Worm (Caenorhabditis elegans) whole organism, L1 larva: Measurements from ENCODE around the gene twk-46.
"Not testable (repeated sequence)": the region's sequence is repeated elsewhere in the genome, so short reads cannot be mapped to it uniquely, and the experiment has no call there.

Experiments used
- ceh-82 ChIP-seq, 3 experiments: fragments of 150-350 bp in 1 of 3; sonication (generic microtip) in 2 of 3; optimal IDR thresholded peaks; 2 replicates each; lab custom pipeline; 2014 to 2017; ENCODE audit warnings: missing biosample characterization in 3 of 3, missing genetic modification characterization in 3 of 3
- dpl-1 ChIP-seq, 3 experiments: fragments of 150-350 bp in 2 of 3; sonication (generic microtip) in 1 of 3; optimal IDR thresholded peaks; 2 replicates each; lab custom pipeline; 2014 to 2017; ENCODE audit warnings: missing biosample characterization in 3 of 3, missing genetic modification characterization in 3 of 3, missing genetic modification reagents in 3 of 3
- ets-5 ChIP-seq: fragments of 200-800 bp; sonication (Bioruptor generic); IDR thresholded peaks from 2 replicates; pipeline ENCODE4 v1.3.6; 2022; ENCODE audit warnings: missing genetic modification characterization, missing compliant biosample characterization
- lin-39 ChIP-seq: fragments of 150-350 bp; optimal IDR thresholded peaks from 2 replicates; lab custom pipeline; 2014; ENCODE audit warnings: missing biosample characterization, missing genetic modification reagents, missing genetic modification characterization
- lsy-2 ChIP-seq, 2 experiments: fragments of 150-350 bp; optimal IDR thresholded peaks; 2 replicates each; lab custom pipeline; 2014; ENCODE audit warnings: missing biosample characterization in 2 of 2, missing genetic modification characterization in 2 of 2
- mep-1 ChIP-seq: fragments of 150-350 bp; optimal IDR thresholded peaks from 2 replicates; lab custom pipeline; 2014; ENCODE audit warnings: missing biosample characterization, missing genetic modification characterization
- skn-1 ChIP-seq: fragments of 150-350 bp; optimal IDR thresholded peaks from 2 replicates; lab custom pipeline; 2014; ENCODE audit warnings: missing biosample characterization, missing genetic modification characterization

DNA sequence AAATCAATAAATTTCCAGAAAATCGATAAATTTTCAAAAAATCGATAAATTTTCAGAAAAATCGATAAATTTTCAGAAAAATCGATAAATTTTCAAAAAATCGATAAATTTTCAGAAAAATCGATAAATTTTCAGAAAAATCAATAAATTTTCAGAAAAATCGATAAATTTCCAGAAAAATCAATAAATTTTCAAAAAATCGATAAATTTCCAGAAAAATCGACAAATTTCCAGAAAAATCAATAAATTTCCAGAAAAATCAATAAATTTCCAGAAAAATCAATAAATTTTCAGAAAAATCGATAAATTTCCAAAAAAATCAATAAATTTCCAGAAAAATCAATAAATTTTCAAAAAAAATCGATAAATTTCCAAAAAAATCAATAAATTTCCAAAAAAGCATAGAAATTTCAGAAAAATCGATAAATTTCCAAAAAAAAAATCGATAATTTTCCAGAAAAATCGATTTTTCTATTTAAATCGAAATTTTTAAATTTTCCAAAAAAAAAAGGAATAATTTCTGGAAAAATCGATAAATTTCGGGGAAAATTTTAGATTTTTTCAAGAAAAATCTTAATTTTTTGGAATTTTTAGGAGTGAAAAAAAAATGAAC lies 41.7 kb downstream of the twk-46 start, which contains the start of gene zhp-4:
- not testable (repeated sequence) for TF ChIP-seq ceh-82 (tag; optimal IDR thresholded peaks at IDR 0.05; lab: Kevin White, UChicago); skn-1 (tag; lab: Kevin White, UChicago); lsy-2 (tag; optimal IDR thresholded peaks at IDR 0.05; lab: Kevin White, UChicago); ets-5; dpl-1 (GFP tag; optimal IDR thresholded peaks at IDR 0.05; lab: Kevin White, UChicago); lin-39 (tag; lab: Kevin White, UChicago); mep-1 (tag; lab: Kevin White, UChicago)
